Fruit fly (Drosophila melanogaster) Kc167 (cell line): ENCODE data around the gene Phb1.

Experiments
- Myc ChIP-seq: fragments of >200 bp; optimal IDR thresholded peaks from 2 replicates; lab custom pipeline; 2017; ENCODE audit warnings: missing external identifiers
- Sin3A ChIP-seq: fragments of >200 bp; optimal IDR thresholded peaks from 2 replicates; lab custom pipeline; 2018; ENCODE audit warnings: missing external identifiers
- h ChIP-seq: fragments of >200 bp; optimal IDR thresholded peaks from 3 replicates; lab custom pipeline; 2018; ENCODE audit warnings: missing external identifiers
- insv ChIP-seq: fragments of >200 bp; optimal IDR thresholded peaks from 3 replicates; lab custom pipeline; 2018; ENCODE audit warnings: missing external identifiers
- psq ChIP-seq: fragments of >200 bp; optimal IDR thresholded peaks from 2 replicates; lab custom pipeline; 2017; ENCODE audit warnings: missing external identifiers
- ttk ChIP-seq: sonication (Bioruptor generic); optimal IDR thresholded peaks from 2 replicates; lab custom pipeline; 2017; ENCODE audit warnings: missing external identifiers

The Phb1 gene

dm6 chr2L:19106235-19106634 is 17.4 kb downstream of the Phb1 start:
- no peak for TF ChIP-seq Myc
- no peak for TF ChIP-seq insv (lab: Kevin White, UChicago)
- no peak for TF ChIP-seq ttk (lab: Kevin White, UChicago)
- TF ChIP-seq h: no peak
- no peak for TF ChIP-seq Sin3A
- TF ChIP-seq psq (lab: Kevin White, UChicago): no peak

dm6 chr2L:19104383-19104782 is 19.3 kb downstream of the Phb1 start:
- TF ChIP-seq Myc: no peak
- no peak for TF ChIP-seq ttk (lab: Kevin White, UChicago)
- no peak for TF ChIP-seq insv (lab: Kevin White, UChicago)
- no peak for TF ChIP-seq psq (lab: Kevin White, UChicago)
- no peak for TF ChIP-seq Sin3A
- no peak for TF ChIP-seq h

dm6 chr2L:19103176-19103921 is 20.3 kb downstream of the Phb1 start:
- no peak for TF ChIP-seq ttk (lab: Kevin White, UChicago)
- no peak for TF ChIP-seq Sin3A
- TF ChIP-seq insv (lab: Kevin White, UChicago): no peak
- no peak for TF ChIP-seq psq (lab: Kevin White, UChicago)
- no peak for TF ChIP-seq Myc
- TF ChIP-seq h: no peak

dm6 chr2L:19101744-19102143 is 21.9 kb downstream of the Phb1 start, which contains the start of the genes CG17344 and CG43731:
CG17344 (plus strand) TSS chr2L:19102044.
CG43731 (plus strand) TSS chr2L:19102044.
- no peak for TF ChIP-seq psq (lab: Kevin White, UChicago)
- no peak for TF ChIP-seq ttk (lab: Kevin White, UChicago)
- no peak for TF ChIP-seq Myc
- TF ChIP-seq Sin3A: no peak
- TF ChIP-seq insv (lab: Kevin White, UChicago): no peak
- no peak for TF ChIP-seq h

- TF ChIP-seq Sin3A (no peak), h (no peak), psq (lab: Kevin White, UChicago) (no peak), Myc (no peak), insv (lab: Kevin White, UChicago) (no peak), ttk (lab: Kevin White, UChicago) (no peak)
These were observed 25.0 kb downstream of the Phb1 start for dm6 chr2L:19098668-19099067.

dm6 chr2L:19097374-19097773 is 26.3 kb downstream of the Phb1 start:
- TF ChIP-seq insv (lab: Kevin White, UChicago): no peak

- TF ChIP-seq psq (lab: Kevin White, UChicago): no peak
- no peak for TF ChIP-seq ttk (lab: Kevin White, UChicago)
- no peak for TF ChIP-seq Myc
- no peak for TF ChIP-seq insv (lab: Kevin White, UChicago)
- TF ChIP-seq Sin3A: no peak
- no peak for TF ChIP-seq h
These were observed 27.3 kb downstream of the Phb1 start for dm6 chr2L:19096361-19096760.

- TF ChIP-seq ttk (lab: Kevin White, UChicago) (no peak), h (no peak), insv (lab: Kevin White, UChicago) (no peak), Myc (no peak), psq (lab: Kevin White, UChicago) (no peak), Sin3A (no peak)
These were observed 29.8 kb downstream of the Phb1 start for dm6 chr2L:19093868-19094267.

dm6 chr2L:19089385-19089784 is 34.3 kb downstream of the Phb1 start:
- no peak for TF ChIP-seq h
- TF ChIP-seq Myc: no peak
- no peak for TF ChIP-seq ttk (lab: Kevin White, UChicago)
- no peak for TF ChIP-seq psq (lab: Kevin White, UChicago)
- no peak for TF ChIP-seq insv (lab: Kevin White, UChicago)
- no peak for TF ChIP-seq Sin3A

dm6 chr2L:19088895-19089294 is 34.8 kb downstream of the Phb1 start:
- TF ChIP-seq ttk (lab: Kevin White, UChicago): no peak
- TF ChIP-seq psq (lab: Kevin White, UChicago): no peak
- TF ChIP-seq insv (lab: Kevin White, UChicago): no peak
- TF ChIP-seq Myc: no peak
- TF ChIP-seq h: no peak

dm6 chr2L:19083320-19083764 is 40.3 kb downstream of the Phb1 start:
- TF ChIP-seq Myc: no peak

dm6 chr2L:19079742-19080141 is 43.9 kb downstream of the Phb1 start:
- no peak for TF ChIP-seq ttk (lab: Kevin White, UChicago)
- no peak for TF ChIP-seq Sin3A
- TF ChIP-seq insv (lab: Kevin White, UChicago): no peak
- no peak for TF ChIP-seq h
- no peak for TF ChIP-seq psq (lab: Kevin White, UChicago)
- TF ChIP-seq Myc: no peak

dm6 chr2L:19078928-19079327 is 44.7 kb downstream of the Phb1 start, which contains the start of gene CG10700:
CG10700 (minus strand) TSS chr2L:19079028.
- TF ChIP-seq Sin3A: no peak
- no peak for TF ChIP-seq insv (lab: Kevin White, UChicago)
